Fruit fly (Drosophila melanogaster): ENCODE measurements around the gene Prps.

DNA sequence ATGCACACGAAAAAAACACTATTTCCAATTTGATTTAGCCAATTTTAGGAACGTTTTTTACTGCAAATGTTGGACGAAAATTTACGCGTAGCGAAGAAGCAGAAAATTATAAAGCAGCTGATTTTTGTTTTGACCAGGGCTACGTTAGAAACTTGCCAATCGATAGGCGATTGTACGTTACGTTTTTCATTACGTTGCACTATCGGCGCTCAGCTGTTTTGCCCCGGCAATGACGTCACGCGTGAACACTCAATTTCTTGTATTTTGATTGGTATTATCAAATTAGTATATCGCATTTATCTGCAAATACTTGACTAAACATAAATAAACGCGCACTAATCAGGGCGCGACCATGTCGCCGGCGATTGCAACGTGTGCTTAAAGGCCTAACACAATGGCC, 17.5 kb downstream of the Prps start, which contains the start of the genes fry and CG16717:
- no peak for TF ChIP-seq Rel (GFP tag; optimal IDR thresholded peaks at IDR 0.05)
- no peak for TF ChIP-seq Rel (tag; optimal IDR thresholded peaks at IDR 0.05)
- no peak for TF ChIP-seq br (GFP tag; optimal IDR thresholded peaks at IDR 0.05)
- TF ChIP-seq Sp1 (GFP tag; optimal IDR thresholded peaks at IDR 0.05) = no peak
- no peak for TF ChIP-seq fru (GFP tag; optimal IDR thresholded peaks at IDR 0.05)
- TF ChIP-seq jim (GFP tag; optimal IDR thresholded peaks at IDR 0.05) = no peak
- no peak for TF ChIP-seq Dfd (GFP tag; optimal IDR thresholded peaks at IDR 0.05)
- TF ChIP-seq GATAd (GFP tag; optimal IDR thresholded peaks at IDR 0.05) = no peak
- TF ChIP-seq brk (GFP tag; optimal IDR thresholded peaks at IDR 0.05) = no peak
- TF ChIP-seq CrebA (GFP tag; optimal IDR thresholded peaks at IDR 0.05; ENCODE audit: borderline replicate concordance) = no peak
- no peak for TF ChIP-seq usp (GFP tag; optimal IDR thresholded peaks at IDR 0.05)
- TF ChIP-seq pan (optimal IDR thresholded peaks at IDR 0.05) = no peak
- no peak for TF ChIP-seq tai (GFP tag; optimal IDR thresholded peaks at IDR 0.05)
- TF ChIP-seq sv (GFP tag; optimal IDR thresholded peaks at IDR 0.05) = no peak
